Fruit fly (Drosophila melanogaster) whole organism, wandering third instar larva: Measurements from ENCODE around the gene Glut1.

ENCODE experiments used
- Dfd ChIP-seq: fragments of >200 bp; optimal IDR thresholded peaks from 2 replicates; lab custom pipeline; 2017; ENCODE audit warnings: missing biosample characterization, missing genetic modification characterization
- Hr78 ChIP-seq: fragments of >200 bp; optimal IDR thresholded peaks from 2 replicates; lab custom pipeline; 2017; ENCODE audit warnings: missing biosample characterization, missing genetic modification characterization
- ey ChIP-seq: fragments of 200-800 bp; sonication (Bioruptor generic); optimal IDR thresholded peaks from 2 replicates; lab custom pipeline; 2016; ENCODE audit warnings: missing biosample characterization, missing genetic modification characterization
- fru ChIP-seq: fragments of 200-800 bp; sonication (Bioruptor generic); optimal IDR thresholded peaks from 3 replicates; lab custom pipeline; 2016; ENCODE audit warnings: missing biosample characterization, mild to moderate bottlenecking, missing genetic modification characterization
- h ChIP-seq: fragments of 200-800 bp; sonication (Bioruptor generic); optimal IDR thresholded peaks from 3 replicates; lab custom pipeline; 2016; ENCODE audit warnings: missing biosample characterization, mild to moderate bottlenecking, missing genetic modification characterization
- jim ChIP-seq: fragments of 175-275, 200-325 bp; sonication (Bioruptor generic); optimal IDR thresholded peaks from 2 replicates; lab custom pipeline; 2016; ENCODE audit warnings: missing biosample characterization, mild to moderate bottlenecking, missing genetic modification characterization
- lola ChIP-seq: fragments of >200 bp; optimal IDR thresholded peaks from 2 replicates; lab custom pipeline; 2017; ENCODE audit warnings: missing biosample characterization, missing genetic modification characterization
- psq ChIP-seq: fragments of 200-800 bp; sonication (Bioruptor generic); optimal IDR thresholded peaks from 3 replicates; lab custom pipeline; 2017; ENCODE audit warnings: missing biosample characterization, mild to moderate bottlenecking, missing genetic modification characterization, moderate library complexity
- sage ChIP-seq: fragments of 200-800 bp; sonication (Bioruptor generic); optimal IDR thresholded peaks from 2 replicates; lab custom pipeline; 2016; ENCODE audit warnings: missing biosample characterization, mild to moderate bottlenecking, missing genetic modification characterization

- no peak for TF ChIP-seq lola
- TF ChIP-seq Dfd (GFP tag; lab: Kevin White, UChicago) = no peak
- no peak for TF ChIP-seq h (GFP tag; lab: Kevin White, UChicago)
- TF ChIP-seq Hr78 = no peak
- TF ChIP-seq fru (GFP tag; lab: Kevin White, UChicago) = no peak
- no peak for TF ChIP-seq ey (GFP tag; lab: Kevin White, UChicago)
- TF ChIP-seq jim (GFP tag; lab: Kevin White, UChicago) = no peak
- no peak for TF ChIP-seq psq (GFP tag; lab: Kevin White, UChicago)
- no peak for TF ChIP-seq sage (GFP tag; lab: Kevin White, UChicago)
These were observed 38.3 kb downstream of the Glut1 start for dm6 chr3L:952152-952551.
